Fruit fly (Drosophila melanogaster) whole organism, embryonic: ENCODE data around the gene Cp36.
A peak's percentile ranks its signal among the peaks of the same experiment; 100 is the strongest.

ENCODE experiments used
- Antp ChIP-seq: fragments of 200-800 bp; sonication (Bioruptor generic); optimal IDR thresholded peaks from 3 replicates; lab custom pipeline; 2016; ENCODE audit warnings: missing biosample characterization, missing genetic modification characterization
- Atf3 ChIP-seq: fragments of 200-800 bp; sonication (Bioruptor generic); optimal IDR thresholded peaks from 3 replicates; lab custom pipeline; 2016; ENCODE audit warnings: missing biosample characterization, missing genetic modification characterization
- CG10267 ChIP-seq: fragments of 200-800 bp; sonication (Bioruptor generic); optimal IDR thresholded peaks from 2 replicates; lab custom pipeline; 2018; ENCODE audit warnings: missing biosample characterization, mild to moderate bottlenecking, missing genetic modification characterization, moderate library complexity
- CG12299 ChIP-seq: fragments of 200-800 bp; sonication (Bioruptor generic); optimal IDR thresholded peaks from 2 replicates; lab custom pipeline; 2018; ENCODE audit warnings: missing biosample characterization, mild to moderate bottlenecking, missing genetic modification characterization
- CG12769 ChIP-seq: fragments of 200-800 bp; sonication (Bioruptor generic); optimal IDR thresholded peaks from 2 replicates; lab custom pipeline; 2019; ENCODE audit warnings: missing biosample characterization, mild to moderate bottlenecking, missing genetic modification characterization, moderate library complexity
- CG14860 ChIP-seq: fragments of 200-800 bp; sonication (Bioruptor generic); IDR thresholded peaks from 3 replicates; pipeline ENCODE4 v1.3.6; 2022; ENCODE audit warnings: missing biosample characterization, missing genetic modification characterization; ENCODE audit not compliant: partially characterized antibody
- CG15011 ChIP-seq: fragments of 200-800 bp; sonication (Bioruptor generic); optimal IDR thresholded peaks from 3 replicates; lab custom pipeline; 2018; ENCODE audit warnings: missing biosample characterization, mild to moderate bottlenecking, missing genetic modification characterization
- CG1602 ChIP-seq: fragments of 200-800 bp; sonication (Bioruptor generic); optimal IDR thresholded peaks from 3 replicates; lab custom pipeline; 2016; ENCODE audit warnings: missing biosample characterization, missing genetic modification characterization
- CG17359 ChIP-seq: fragments of 200-800 bp; sonication (Bioruptor generic); optimal IDR thresholded peaks from 3 replicates; lab custom pipeline; 2018; ENCODE audit warnings: missing biosample characterization, mild to moderate bottlenecking, missing genetic modification characterization, moderate library complexity
- CG18599 ChIP-seq: fragments of 200-800 bp; sonication (Bioruptor generic); optimal IDR thresholded peaks from 3 replicates; lab custom pipeline; 2017; ENCODE audit warnings: missing biosample characterization, missing genetic modification characterization, mild to moderate bottlenecking, moderate library complexity, missing genetic modification reagents
- CG2678 ChIP-seq: fragments of 200-800 bp; sonication (Bioruptor generic); optimal IDR thresholded peaks from 3 replicates; lab custom pipeline; 2019; ENCODE audit warnings: missing biosample characterization, mild to moderate bottlenecking, missing genetic modification characterization, moderate library complexity
- CG2712 ChIP-seq: fragments of 200-800 bp; optimal IDR thresholded peaks from 3 replicates; lab custom pipeline; 2019; ENCODE audit warnings: missing biosample characterization, mild to moderate bottlenecking, missing genetic modification characterization, moderate library complexity
- CG3163 ChIP-seq: fragments of 200-800 bp; sonication (Bioruptor generic); optimal IDR thresholded peaks from 3 replicates; lab custom pipeline; 2016; ENCODE audit warnings: missing biosample characterization, missing genetic modification characterization
- CG6689 ChIP-seq: fragments of 200-800 bp; sonication (Bioruptor generic); IDR thresholded peaks from 2 replicates; pipeline ENCODE4 v1.3.6; 2022; ENCODE audit warnings: missing biosample characterization, missing genetic modification characterization
- CG7963 ChIP-seq: fragments of 200-800 bp; sonication (Bioruptor generic); IDR thresholded peaks from 3 replicates; pipeline ENCODE4 v1.3.6; 2022; ENCODE audit warnings: missing biosample characterization, missing genetic modification characterization; ENCODE audit not compliant: partially characterized antibody
- Dbx ChIP-seq: fragments of 200-800 bp; sonication (Bioruptor generic); IDR thresholded peaks from 3 replicates; pipeline ENCODE4 v1.3.6; 2022; ENCODE audit warnings: missing biosample characterization, missing genetic modification characterization
- Doc3 ChIP-seq: fragments of 200-800 bp; sonication (Bioruptor generic); IDR thresholded peaks from 3 replicates; pipeline ENCODE4 v1.3.6; 2022; ENCODE audit warnings: missing biosample characterization, missing genetic modification characterization; ENCODE audit not compliant: partially characterized antibody
- E2f1 ChIP-seq: fragments of 200-800 bp; sonication (Bioruptor generic); IDR thresholded peaks from 2 replicates; pipeline ENCODE4 v1.3.6; 2022; ENCODE audit warnings: missing biosample characterization, missing genetic modification characterization
- E2f2 ChIP-seq: fragments of 200-800 bp; sonication (Bioruptor generic); IDR thresholded peaks from 2 replicates; pipeline ENCODE4 v1.3.6; 2022; ENCODE audit warnings: missing biosample characterization, missing genetic modification characterization
- HmgD ChIP-seq: fragments of 200-800 bp; sonication (Bioruptor generic); optimal IDR thresholded peaks from 3 replicates; lab custom pipeline; 2016; ENCODE audit warnings: missing biosample characterization, missing genetic modification characterization
- Jarid2 ChIP-seq: fragments of 200-800 bp; sonication (Bioruptor generic); optimal IDR thresholded peaks from 3 replicates; lab custom pipeline; 2017; ENCODE audit warnings: mild to moderate bottlenecking, missing biosample characterization, missing genetic modification reagents, missing genetic modification characterization
- MTF-1 ChIP-seq: fragments of 200-800 bp; sonication (Bioruptor generic); optimal IDR thresholded peaks from 2 replicates; lab custom pipeline; 2018; ENCODE audit warnings: missing biosample characterization, mild to moderate bottlenecking, missing genetic modification characterization, borderline replicate concordance
- NfI ChIP-seq: fragments of 200-800 bp; sonication (Bioruptor generic); optimal IDR thresholded peaks from 3 replicates; lab custom pipeline; 2018; ENCODE audit warnings: missing biosample characterization, mild to moderate bottlenecking, missing genetic modification characterization, moderate library complexity
- Xrp1 ChIP-seq: fragments of 200-800 bp; sonication (Bioruptor generic); IDR thresholded peaks from 2 replicates; pipeline ENCODE4 v1.3.6; 2022; ENCODE audit warnings: missing biosample characterization, missing genetic modification characterization
- abd-A ChIP-seq: fragments of 200-800 bp; sonication (Bioruptor generic); optimal IDR thresholded peaks from 3 replicates; lab custom pipeline; 2019; ENCODE audit warnings: missing biosample characterization, mild to moderate bottlenecking, missing genetic modification characterization, moderate library complexity
- amos ChIP-seq: fragments of 200-800 bp; sonication (Bioruptor generic); IDR thresholded peaks from 2 replicates; pipeline ENCODE4 v1.3.6; 2022; ENCODE audit warnings: missing biosample characterization, missing genetic modification characterization; ENCODE audit not compliant: partially characterized antibody
- bcd ChIP-seq: fragments of 200-800 bp; sonication (Bioruptor generic); optimal IDR thresholded peaks from 2 replicates; lab custom pipeline; 2017; ENCODE audit warnings: missing biosample characterization, mild to moderate bottlenecking, missing genetic modification characterization
- chn ChIP-seq: fragments of 200-800 bp; sonication (Bioruptor generic); optimal IDR thresholded peaks from 2 replicates; lab custom pipeline; 2016; ENCODE audit warnings: missing biosample characterization, missing genetic modification characterization
- dan ChIP-seq: fragments of 200-800 bp; sonication (Bioruptor generic); IDR thresholded peaks from 2 replicates; pipeline ENCODE4 v1.3.6; 2022; ENCODE audit warnings: missing biosample characterization, missing genetic modification characterization
- eyg ChIP-seq: fragments of 200-800 bp; sonication (Bioruptor generic); optimal IDR thresholded peaks from 3 replicates; lab custom pipeline; 2016; ENCODE audit warnings: missing biosample characterization, missing genetic modification characterization
- fd64A ChIP-seq: fragments of 200-800 bp; sonication (Bioruptor generic); optimal IDR thresholded peaks from 3 replicates; lab custom pipeline; 2018; ENCODE audit warnings: missing biosample characterization, mild to moderate bottlenecking, missing genetic modification characterization
- gcm ChIP-seq: fragments of 200-800 bp; sonication (Bioruptor generic); optimal IDR thresholded peaks from 2 replicates; lab custom pipeline; 2019; ENCODE audit warnings: missing biosample characterization, mild to moderate bottlenecking, missing genetic modification characterization, moderate library complexity
- gcm2 ChIP-seq: fragments of 200-800 bp; sonication (Bioruptor generic); optimal IDR thresholded peaks from 2 replicates; lab custom pipeline; 2016; ENCODE audit warnings: missing biosample characterization, missing genetic modification characterization
- gfzf ChIP-seq: fragments of 200-800 bp; sonication (Bioruptor generic); optimal IDR thresholded peaks from 2 replicates; lab custom pipeline; 2016; ENCODE audit warnings: missing biosample characterization, mild to moderate bottlenecking, missing genetic modification characterization, moderate library complexity
- grau ChIP-seq: fragments of 200-800 bp; optimal IDR thresholded peaks from 3 replicates; lab custom pipeline; 2019; ENCODE audit warnings: missing biosample characterization, mild to moderate bottlenecking, missing genetic modification characterization, moderate library complexity
- gro ChIP-seq: fragments of 200-800 bp; sonication (Bioruptor generic); optimal IDR thresholded peaks from 2 replicates; lab custom pipeline; 2016; ENCODE audit warnings: missing biosample characterization, missing genetic modification characterization
- hb ChIP-seq: fragments of 200-800 bp; sonication (Bioruptor generic); IDR thresholded peaks from 3 replicates; pipeline ENCODE4 v1.3.6; 2022; ENCODE audit warnings: missing biosample characterization, missing genetic modification characterization; ENCODE audit not compliant: partially characterized antibody
- hbn ChIP-seq: fragments of 200-800 bp; sonication (Bioruptor generic); IDR thresholded peaks from 2 replicates; pipeline ENCODE4 v1.3.6; 2022; ENCODE audit warnings: missing biosample characterization, missing genetic modification characterization; ENCODE audit not compliant: partially characterized antibody
- jing ChIP-seq: fragments of 200-800 bp; sonication (Bioruptor generic); optimal IDR thresholded peaks from 2 replicates; lab custom pipeline; 2018; ENCODE audit warnings: missing biosample characterization, mild to moderate bottlenecking, missing genetic modification characterization
- lilli ChIP-seq: fragments of 200-800 bp; sonication (Bioruptor generic); optimal IDR thresholded peaks from 3 replicates; lab custom pipeline; 2016; ENCODE audit warnings: missing biosample characterization, missing genetic modification characterization
- odd ChIP-seq: fragments of 200-800 bp; sonication (Bioruptor generic); optimal IDR thresholded peaks from 2 replicates; lab custom pipeline; 2017; ENCODE audit warnings: missing biosample characterization, mild to moderate bottlenecking, missing genetic modification characterization
- pan ChIP-seq, 4 experiments: fragments of >200 bp in 3 of 4; fragments of 200-800 bp in 1 of 4; sonication (Bioruptor generic) in 1 of 4; optimal IDR thresholded peaks in 3 of 4; IDR thresholded peaks in 1 of 4; 2 replicates each; pipeline versions ENCODE4 v1.3.6 to Lab custom; 2017 to 2022; ENCODE audit warnings: missing biosample characterization in 2 of 4, missing genetic modification characterization in 2 of 4, mixed read lengths in 1 of 4
- ro ChIP-seq: fragments of 200-800 bp; sonication (Bioruptor generic); IDR thresholded peaks from 2 replicates; pipeline ENCODE4 v1.3.6; 2022; ENCODE audit warnings: missing biosample characterization, missing genetic modification characterization
- scrt ChIP-seq: fragments of 200-800 bp; sonication (Bioruptor generic); optimal IDR thresholded peaks from 2 replicates; lab custom pipeline; 2018; ENCODE audit warnings: missing biosample characterization, mild to moderate bottlenecking, missing genetic modification characterization, moderate library complexity
- sqz ChIP-seq: fragments of 200-800 bp; sonication (Bioruptor generic); optimal IDR thresholded peaks from 3 replicates; lab custom pipeline; 2018; ENCODE audit warnings: missing biosample characterization, mild to moderate bottlenecking, missing genetic modification characterization
- toy ChIP-seq: fragments of 200-800 bp; sonication (Bioruptor generic); IDR thresholded peaks from 2 replicates; pipeline ENCODE4 v1.3.6; 2022; ENCODE audit warnings: missing biosample characterization, missing genetic modification characterization
- wdn ChIP-seq: fragments of 200-800 bp; sonication (Bioruptor generic); IDR thresholded peaks from 2 replicates; pipeline ENCODE4 v1.3.6; 2022; ENCODE audit warnings: missing biosample characterization, missing genetic modification characterization

The Cp36 gene

DNA sequence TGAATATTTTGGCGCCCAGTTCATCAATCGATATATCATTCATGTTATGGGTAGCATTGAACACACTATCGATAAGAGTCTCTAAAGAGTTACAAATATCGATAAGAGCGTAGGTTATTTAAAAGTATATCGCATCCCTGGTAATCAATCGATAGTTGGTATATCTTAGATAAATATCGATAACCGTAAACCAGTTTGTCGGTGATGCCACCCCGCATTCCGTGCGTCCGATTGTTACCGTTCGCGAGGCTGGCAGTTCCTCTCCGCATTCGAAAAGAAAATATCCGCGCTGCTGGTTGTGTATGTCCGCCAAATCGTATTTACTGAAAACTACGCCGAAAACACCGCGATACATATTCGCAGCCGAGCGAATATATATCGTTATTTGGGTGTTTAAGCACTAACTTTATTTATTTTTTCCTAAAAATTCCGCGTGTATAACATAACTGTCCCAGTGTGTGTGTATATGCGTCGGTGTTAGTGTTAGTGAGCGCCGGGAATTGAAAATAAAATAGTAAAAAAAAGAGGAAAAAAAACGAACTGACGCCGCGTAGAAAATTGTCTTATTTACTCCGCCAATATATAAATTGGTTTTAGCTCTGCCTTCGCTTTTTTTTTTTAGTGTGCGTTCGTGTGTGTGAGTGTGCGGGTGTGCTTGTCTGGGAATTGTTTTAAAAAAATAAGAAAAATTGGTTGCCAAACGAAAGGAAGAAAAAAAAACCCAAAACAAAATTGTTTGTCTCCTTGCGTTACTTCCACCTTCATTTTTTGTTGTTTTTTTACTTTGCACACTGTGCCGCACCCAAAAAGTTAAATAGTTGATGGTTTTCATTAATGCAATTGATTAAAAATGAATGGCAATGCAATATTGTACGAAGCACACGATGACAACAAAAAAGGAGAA is 38.3 kb downstream of the Cp36 start, which contains the start of gene Nrg (continued):
- no peak for TF ChIP-seq Xrp1 (GFP tag; lab: Robert Waterston, UW)
- TF ChIP-seq Atf3 (GFP tag; lab: Kevin White, UChicago): no peak
- TF ChIP-seq Doc3 (GFP tag; lab: Robert Waterston, UW): peak; percentile 99
- TF ChIP-seq toy: no peak
- peak; percentile 14 for TF ChIP-seq gcm (GFP tag; lab: Kevin White, UChicago)
- peak; percentile 98 for TF ChIP-seq CG7963
- TF ChIP-seq CG15011 (GFP tag; lab: Kevin White, UChicago): no peak
- peak; percentile 16 for TF ChIP-seq scrt
- TF ChIP-seq CG12299 (tag; lab: Kevin White, UChicago): peak; percentile 59
- no peak for TF ChIP-seq CG1602
- TF ChIP-seq E2f2 (GFP tag; lab: Robert Waterston, UW): peak; percentile 99
- TF ChIP-seq CG14860 (GFP tag; lab: Robert Waterston, UW): peak; percentile 98
- TF ChIP-seq CG10267 (tag; lab: Kevin White, UChicago): peak; percentile 78
- no peak for TF ChIP-seq dan (GFP tag; lab: Robert Waterston, UW)
- no peak for TF ChIP-seq odd (GFP tag; lab: Kevin White, UChicago)
- peak; percentile 61; the same call in 1 of the 3 replicates for TF ChIP-seq Dbx (GFP tag; lab: Robert Waterston, UW)
- TF ChIP-seq wdn (GFP tag; lab: Robert Waterston, UW): no peak
- peak; percentile 48 for TF ChIP-seq CG2712
- TF ChIP-seq Jarid2 (GFP tag; lab: Kevin White, UChicago): peak; percentile 86
- peak; percentile 35 for TF ChIP-seq eyg (GFP tag; lab: Kevin White, UChicago)
- TF ChIP-seq jing (GFP tag; lab: Kevin White, UChicago): no peak
- TF ChIP-seq gcm2 (GFP tag; lab: Kevin White, UChicago): no peak
- TF ChIP-seq amos (GFP tag; lab: Robert Waterston, UW): peak; percentile 99
- peak; percentile 23 for TF ChIP-seq HmgD (GFP tag; lab: Kevin White, UChicago)
- peak; percentile 27 for TF ChIP-seq CG2678 (tag; lab: Kevin White, UChicago)
- peak; percentile 73 for TF ChIP-seq CG12769 (tag; lab: Kevin White, UChicago)
- no peak for TF ChIP-seq pan (optimal IDR thresholded peaks at IDR 0.05; lab: Kevin White, UChicago)
- peak in 1 of 2 experiments; percentile 23 for TF ChIP-seq pan (GFP tag; optimal IDR thresholded peaks at IDR 0.05 in 1 of 2, IDR thresholded peaks at IDR 0.05 in 1 of 2)
- TF ChIP-seq hbn (GFP tag; lab: Robert Waterston, UW): peak; percentile 100
- TF ChIP-seq hb: peak; percentile 99
- TF ChIP-seq fd64A (GFP tag; lab: Kevin White, UChicago): no peak
- TF ChIP-seq bcd (GFP tag; lab: Kevin White, UChicago): no peak
- peak; percentile 84 for TF ChIP-seq abd-A (tag; lab: Kevin White, UChicago)
- TF ChIP-seq CG17359 (tag; lab: Kevin White, UChicago): peak; percentile 22
- TF ChIP-seq Antp (GFP tag; lab: Kevin White, UChicago): peak; percentile 39
- peak; percentile 47 for TF ChIP-seq grau (tag; lab: Kevin White, UChicago)
- peak; percentile 75 for TF ChIP-seq sqz (GFP tag; lab: Kevin White, UChicago)
- TF ChIP-seq gro (GFP tag; lab: Kevin White, UChicago): peak; percentile 67
- TF ChIP-seq lilli (GFP tag; lab: Kevin White, UChicago): peak; percentile 38
- TF ChIP-seq CG6689: no peak
- peak; percentile 13 for TF ChIP-seq CG3163 (GFP tag; lab: Kevin White, UChicago)
- TF ChIP-seq CG18599: peak; percentile 43
- peak; percentile 16 for TF ChIP-seq chn (GFP tag; lab: Kevin White, UChicago)
- TF ChIP-seq ro: no peak
- TF ChIP-seq MTF-1 (GFP tag; lab: Kevin White, UChicago): peak; percentile 58
- TF ChIP-seq E2f1 (GFP tag; lab: Robert Waterston, UW): no peak
- TF ChIP-seq gfzf (GFP tag; lab: Kevin White, UChicago): peak; percentile 42
- TF ChIP-seq NfI (GFP tag; lab: Kevin White, UChicago): peak; percentile 26
